Worm (Caenorhabditis elegans) whole organism, L2 larva: ENCODE data around the gene lin-1.

Source experiments
- ZK546.5 ChIP-seq: sonication (generic microtip); optimal IDR thresholded peaks from 2 replicates; lab custom pipeline; 2017; ENCODE audit warnings: missing biosample characterization, missing genetic modification characterization
- aly-2 ChIP-seq: fragments of 150-350 bp; optimal IDR thresholded peaks from 2 replicates; lab custom pipeline; 2014; ENCODE audit warnings: missing biosample characterization, missing genetic modification characterization
- ama-1 ChIP-seq: fragments of 150-350 bp; optimal IDR thresholded peaks from 2 replicates; lab custom pipeline; 2018; ENCODE audit warnings: inconsistent platforms
- elt-1 ChIP-seq: fragments of 150-350 bp; optimal IDR thresholded peaks from 2 replicates; lab custom pipeline; 2014; ENCODE audit warnings: missing biosample characterization, missing genetic modification characterization
- mdl-1 ChIP-seq, 2 experiments: fragments of 150-350 bp in 1 of 2; sonication (generic microtip) in 1 of 2; optimal IDR thresholded peaks; 2 replicates each; lab custom pipeline; 2017; ENCODE audit warnings: missing biosample characterization in 2 of 2, missing genetic modification characterization in 2 of 2
- unc-62 ChIP-seq: fragments of 150-350 bp; optimal IDR thresholded peaks from 2 replicates; lab custom pipeline; 2014; ENCODE audit warnings: missing biosample characterization, missing genetic modification reagents, missing genetic modification characterization

ce11 chrIV:2315545-2315995 lies 15.5 kb upstream of the lin-1 start, which contains the start of gene vha-3:
- TF ChIP-seq ama-1 (lab: Kevin White, UChicago) (no peak), elt-1 (tag; lab: Kevin White, UChicago) (no peak), aly-2 (no peak), unc-62 (no peak), mdl-1 (tag; optimal IDR thresholded peaks at IDR 0.05; lab: Kevin White, UChicago) (no peak), ZK546.5 (tag; lab: Kevin White, UChicago) (no peak)
